Fruit fly (Drosophila melanogaster): ENCODE results near the gene CG34161.

DNA sequence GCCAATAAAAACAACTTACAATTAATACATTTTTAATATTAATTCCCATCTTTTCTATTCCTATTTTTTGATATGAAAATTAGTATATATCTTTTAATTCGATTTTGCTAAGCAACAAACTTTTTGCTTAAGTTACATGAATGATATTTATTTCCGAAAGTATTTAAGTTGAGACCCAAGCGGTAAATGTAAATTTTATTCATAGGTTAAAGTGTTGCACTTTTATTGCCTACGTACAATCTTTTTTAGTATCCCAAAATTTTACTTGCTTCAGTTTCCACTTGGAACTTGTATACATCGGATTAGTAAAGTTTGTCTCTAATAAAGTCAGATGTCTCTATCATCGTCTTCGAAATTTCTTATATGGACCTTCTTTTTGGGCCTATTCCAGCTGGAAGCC, 50.0 kb downstream of the CG34161 start, which contains the start of gene CG18301:
- TF ChIP-seq h (GFP tag; optimal IDR thresholded peaks at IDR 0.05) (no peak), N (GFP tag; optimal IDR thresholded peaks at IDR 0.05) (no peak)

Data from whole organism, wandering third instar larva.